Fruit fly (Drosophila melanogaster) whole organism, adult: ENCODE data around the gene Exo84.

ENCODE experiments used
- CG11617 ChIP-seq: fragments of 200-800 bp; sonication (Bioruptor generic); optimal IDR thresholded peaks from 2 replicates; lab custom pipeline; 2017; ENCODE audit warnings: mild to moderate bottlenecking, missing biosample characterization, missing genetic modification reagents, missing genetic modification characterization
- CG12768 ChIP-seq: fragments of 200-800 bp; sonication (Bioruptor generic); optimal IDR thresholded peaks from 2 replicates; lab custom pipeline; 2017; ENCODE audit warnings: missing biosample characterization, missing genetic modification characterization, mild to moderate bottlenecking, moderate library complexity, missing genetic modification reagents
- CG14711 ChIP-seq: fragments of 200-800 bp; sonication (Bioruptor generic); optimal IDR thresholded peaks from 2 replicates; lab custom pipeline; 2018; ENCODE audit warnings: missing biosample characterization, mild to moderate bottlenecking, missing genetic modification characterization, moderate library complexity
- CG1620 ChIP-seq: fragments of 200-800 bp; sonication (Bioruptor generic); optimal IDR thresholded peaks from 2 replicates; lab custom pipeline; 2016; ENCODE audit warnings: missing biosample characterization, missing genetic modification characterization
- CG33017 ChIP-seq: fragments of 200-800 bp; sonication (Bioruptor generic); optimal IDR thresholded peaks from 2 replicates; lab custom pipeline; 2018; ENCODE audit warnings: missing biosample characterization, mild to moderate bottlenecking, missing genetic modification characterization, moderate library complexity
- CG5204 ChIP-seq: fragments of 200-800 bp; sonication (Bioruptor generic); optimal IDR thresholded peaks from 2 replicates; lab custom pipeline; 2016; ENCODE audit warnings: missing biosample characterization, missing genetic modification characterization
- CG7045 ChIP-seq: fragments of 200-800 bp; sonication (Bioruptor generic); optimal IDR thresholded peaks from 2 replicates; lab custom pipeline; 2017; ENCODE audit warnings: missing biosample characterization, mild to moderate bottlenecking, missing genetic modification characterization
- CG7101 ChIP-seq: fragments of 200-800 bp; sonication (Bioruptor generic); optimal IDR thresholded peaks from 2 replicates; lab custom pipeline; 2018; ENCODE audit warnings: missing biosample characterization, mild to moderate bottlenecking, missing genetic modification characterization, moderate library complexity
- Clk ChIP-seq: fragments of 200-800 bp; sonication (Bioruptor generic); optimal IDR thresholded peaks from 2 replicates; lab custom pipeline; 2017; ENCODE audit warnings: missing biosample characterization, missing genetic modification characterization
- Crg-1 ChIP-seq: fragments of 200-800 bp; sonication (Bioruptor generic); optimal IDR thresholded peaks from 2 replicates; lab custom pipeline; 2016; ENCODE audit warnings: missing biosample characterization, missing genetic modification characterization
- Hr96 ChIP-seq: fragments of 200-800 bp; sonication (Bioruptor generic); optimal IDR thresholded peaks from 2 replicates; lab custom pipeline; 2016; ENCODE audit warnings: missing biosample characterization, missing genetic modification characterization
- Mnt ChIP-seq: fragments of 200-800 bp; sonication (Bioruptor generic); optimal IDR thresholded peaks from 2 replicates; lab custom pipeline; 2016; ENCODE audit warnings: missing biosample characterization, mild to moderate bottlenecking, missing genetic modification characterization
- bab1 ChIP-seq: fragments of 200-800 bp; sonication (Bioruptor generic); optimal IDR thresholded peaks from 3 replicates; lab custom pipeline; 2019; ENCODE audit warnings: missing biosample characterization, mild to moderate bottlenecking, missing genetic modification characterization, moderate library complexity
- cic ChIP-seq: fragments of 200-800 bp; sonication (Bioruptor generic); optimal IDR thresholded peaks from 2 replicates; lab custom pipeline; 2017; ENCODE audit warnings: missing biosample characterization, mild to moderate bottlenecking, missing genetic modification characterization, moderate library complexity
- cnc ChIP-seq, 2 experiments: fragments of >200 bp; optimal IDR thresholded peaks; 2 replicates each; lab custom pipeline; 2017
- kay ChIP-seq: fragments of 200-800 bp; sonication (Bioruptor generic); peaks from one replicate; lab custom pipeline; 2016; ENCODE audit warnings: missing biosample characterization, missing genetic modification characterization, borderline replicate concordance
- ovo ChIP-seq: fragments of 200-800 bp; sonication (Bioruptor generic); optimal IDR thresholded peaks from 2 replicates; lab custom pipeline; 2016; ENCODE audit warnings: missing biosample characterization, missing genetic modification characterization
- pad ChIP-seq: fragments of 200-800 bp; sonication (Bioruptor generic); optimal IDR thresholded peaks from 3 replicates; lab custom pipeline; 2017; ENCODE audit warnings: missing biosample characterization, missing genetic modification characterization, mild to moderate bottlenecking, moderate library complexity, missing genetic modification reagents
- tj ChIP-seq: fragments of 200-800 bp; sonication (Bioruptor generic); optimal IDR thresholded peaks from 3 replicates; lab custom pipeline; 2017; ENCODE audit warnings: missing biosample characterization, mild to moderate bottlenecking, missing genetic modification characterization, moderate library complexity
- toe ChIP-seq: fragments of 200-800 bp; sonication (Bioruptor generic); optimal IDR thresholded peaks from 2 replicates; lab custom pipeline; 2016; ENCODE audit warnings: missing biosample characterization, missing genetic modification characterization

The Exo84 gene

DNA sequence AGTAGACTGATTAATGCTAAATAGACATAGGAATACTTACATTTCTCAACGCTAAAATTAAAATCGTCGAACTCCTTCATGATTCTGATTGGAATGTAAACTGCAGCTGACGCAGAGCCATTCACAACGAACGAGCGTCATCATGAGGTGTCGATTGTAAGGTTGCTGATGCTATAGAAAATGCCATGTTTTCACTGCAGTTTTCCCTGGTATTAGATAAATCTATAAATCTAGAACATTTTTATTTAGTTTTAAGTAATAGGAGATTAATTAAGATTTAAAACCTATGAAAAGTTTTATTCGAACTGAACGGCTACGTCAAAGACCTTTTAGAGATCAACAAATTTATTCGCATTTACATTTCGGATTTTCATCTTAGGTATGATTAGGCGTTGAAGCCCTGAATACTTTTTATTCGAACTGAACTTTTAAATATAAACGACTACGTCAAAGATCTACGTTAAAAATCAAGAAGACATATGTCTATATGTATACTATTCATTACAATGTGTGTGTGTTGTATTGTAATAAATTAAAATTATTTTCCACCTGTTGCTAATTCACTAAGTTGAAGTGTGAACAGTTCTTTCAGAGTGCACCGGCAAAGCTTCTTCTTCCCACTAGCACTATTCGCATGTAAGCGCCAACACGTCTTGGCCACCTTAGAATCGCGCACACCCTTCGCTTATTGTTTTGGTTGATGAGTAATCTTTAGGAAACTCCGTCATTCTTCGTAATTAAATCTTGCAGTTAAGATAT lies at the start of gene Exo84, which contains the start of gene Vps2:
Gene Exo84, minus strand, starts transcription at position 108 of the 759 bp plus-strand sequence.
Gene Vps2, plus strand, starts transcription at position 672 of the 759 bp plus-strand sequence.
- no peak for TF ChIP-seq Hr96 (GFP tag; lab: Kevin White, UChicago)
- TF ChIP-seq ovo (GFP tag; lab: Kevin White, UChicago): peak; percentile 54
- no peak for TF ChIP-seq cnc (optimal IDR thresholded peaks at IDR 0.05; lab: Kevin White, UChicago)
- TF ChIP-seq Clk (GFP tag; lab: Kevin White, UChicago): no peak
- peak; percentile 48 for TF ChIP-seq CG7045 (GFP tag; lab: Kevin White, UChicago)
- no peak for TF ChIP-seq bab1
- TF ChIP-seq CG11617 (GFP tag; lab: Kevin White, UChicago): peak; percentile 52
- TF ChIP-seq Mnt (GFP tag; lab: Kevin White, UChicago): no peak
- peak; percentile 17 for TF ChIP-seq CG7101 (tag; lab: Kevin White, UChicago)
- peak; percentile 27 for TF ChIP-seq pad (GFP tag; lab: Kevin White, UChicago)
- no peak for TF ChIP-seq cic (GFP tag; lab: Kevin White, UChicago)
- peak; percentile 39 for TF ChIP-seq CG12768
- TF ChIP-seq tj: no peak
- TF ChIP-seq CG1620: peak; percentile 68
- peak; percentile 86 for TF ChIP-seq kay (GFP tag; lab: Kevin White, UChicago)

DNA sequence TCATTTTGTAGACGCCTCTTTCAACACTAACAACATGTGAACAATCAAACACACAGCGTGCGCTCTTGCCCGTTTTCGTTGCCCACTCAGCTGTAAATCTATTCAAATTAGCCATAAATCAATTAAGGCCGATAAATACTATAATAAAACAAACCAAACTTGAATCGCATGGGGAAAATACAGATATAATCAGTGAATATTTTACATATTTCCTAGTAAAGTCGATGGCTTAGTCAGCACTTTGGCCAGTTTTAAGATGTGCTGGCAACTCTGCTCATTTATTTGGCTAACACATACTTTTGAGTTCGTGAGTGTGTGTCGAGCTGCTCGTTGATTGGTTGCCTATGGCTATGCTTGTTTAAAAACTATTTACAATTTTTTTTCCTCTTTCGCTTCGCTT lies 47.2 kb upstream of the Exo84 start:
- TF ChIP-seq Hr96 (GFP tag; lab: Kevin White, UChicago) (no peak), kay (GFP tag; lab: Kevin White, UChicago) (peak; percentile 54), CG1620 (no peak), CG14711 (tag; lab: Kevin White, UChicago) (peak; percentile 67), bab1 (peak; percentile 18), CG12768 (no peak), tj (peak; percentile 47), Crg-1 (GFP tag; lab: Kevin White, UChicago) (no peak), Mnt (GFP tag; lab: Kevin White, UChicago) (no peak), CG11617 (GFP tag; lab: Kevin White, UChicago) (no peak)

DNA sequence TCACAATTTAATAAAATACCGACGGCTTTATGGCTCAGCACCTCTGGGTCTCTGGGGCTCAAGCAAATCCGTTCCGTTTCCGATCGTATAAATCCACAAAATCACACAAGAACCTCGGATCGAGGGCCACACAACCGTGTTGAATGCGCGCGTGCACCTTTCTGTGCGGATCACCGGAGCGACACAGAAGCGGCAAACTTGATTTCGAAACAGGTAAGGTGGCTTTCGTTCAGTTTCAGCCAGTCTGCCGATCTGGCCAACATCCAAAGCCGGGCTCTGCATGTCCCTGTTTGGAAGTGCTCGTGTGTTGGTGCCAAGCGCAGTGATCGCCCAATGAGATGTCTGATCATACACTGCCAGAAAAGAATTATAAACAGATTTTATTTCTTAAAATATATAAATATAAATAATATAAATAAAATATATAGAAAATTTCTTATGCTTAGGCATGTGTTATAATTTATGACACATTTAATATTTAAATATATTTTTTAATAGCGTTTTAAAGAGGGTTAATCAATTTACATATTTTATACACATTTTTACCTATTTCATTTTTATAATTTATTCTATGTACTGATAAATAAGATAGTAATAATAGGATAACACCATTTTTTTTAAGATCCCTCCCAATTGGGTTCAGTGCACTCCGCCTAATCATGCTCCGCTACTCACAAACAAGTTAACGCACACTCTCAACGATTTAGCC lies 46.6 kb upstream of the Exo84 start, which contains the start of gene dysf:
Gene dysf, minus strand, starts transcription at position 210 of the 709 bp plus-strand sequence.
- TF ChIP-seq CG33017 (tag; lab: Kevin White, UChicago): peak; percentile 23
- no peak for TF ChIP-seq Clk (GFP tag; lab: Kevin White, UChicago)
- no peak for TF ChIP-seq cic (GFP tag; lab: Kevin White, UChicago)
- no peak for TF ChIP-seq CG7045 (GFP tag; lab: Kevin White, UChicago)
- no peak for TF ChIP-seq tj
- no peak for TF ChIP-seq bab1
- peak; percentile 18 for TF ChIP-seq kay (GFP tag; lab: Kevin White, UChicago)
- TF ChIP-seq CG7101 (tag; lab: Kevin White, UChicago): peak; percentile 6
- TF ChIP-seq CG14711 (tag; lab: Kevin White, UChicago): no peak
- TF ChIP-seq CG1620: no peak
- TF ChIP-seq pad (GFP tag; lab: Kevin White, UChicago): no peak
- TF ChIP-seq Crg-1 (GFP tag; lab: Kevin White, UChicago): no peak
- peak; percentile 1 for TF ChIP-seq CG11617 (GFP tag; lab: Kevin White, UChicago)
- TF ChIP-seq ovo (GFP tag; lab: Kevin White, UChicago): no peak
- TF ChIP-seq Mnt (GFP tag; lab: Kevin White, UChicago): no peak

DNA sequence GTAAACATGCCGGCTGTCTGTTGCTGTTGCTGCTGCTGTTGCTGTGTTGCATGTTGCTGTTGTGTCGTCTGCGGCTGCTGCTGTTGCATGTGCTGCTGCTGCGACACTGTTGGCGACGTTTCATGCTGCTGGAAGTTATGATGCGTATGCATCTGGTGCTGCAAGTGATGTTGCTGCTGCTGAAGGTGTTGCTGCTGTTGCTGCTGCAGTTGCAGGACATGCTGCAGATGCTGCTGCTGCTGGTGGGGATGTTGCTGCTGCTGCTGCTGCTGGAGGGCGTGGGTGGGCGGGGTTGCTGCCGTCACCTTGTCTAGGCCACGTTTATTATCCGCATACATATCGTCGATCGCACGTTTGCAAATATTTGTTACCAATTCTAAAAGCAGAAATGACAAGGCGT lies 44.1 kb upstream of the Exo84 start:
- TF ChIP-seq CG11617 (GFP tag; lab: Kevin White, UChicago): no peak
- TF ChIP-seq CG33017 (tag; lab: Kevin White, UChicago): no peak
- no peak for TF ChIP-seq tj
- TF ChIP-seq pad (GFP tag; lab: Kevin White, UChicago): no peak
- TF ChIP-seq ovo (GFP tag; lab: Kevin White, UChicago): no peak
- no peak for TF ChIP-seq kay (GFP tag; lab: Kevin White, UChicago)
- TF ChIP-seq toe (GFP tag; lab: Kevin White, UChicago): no peak
- TF ChIP-seq Clk (GFP tag; lab: Kevin White, UChicago): no peak
- no peak for TF ChIP-seq CG5204 (GFP tag; lab: Kevin White, UChicago)
- TF ChIP-seq bab1: no peak
- TF ChIP-seq CG14711 (tag; lab: Kevin White, UChicago): no peak

DNA sequence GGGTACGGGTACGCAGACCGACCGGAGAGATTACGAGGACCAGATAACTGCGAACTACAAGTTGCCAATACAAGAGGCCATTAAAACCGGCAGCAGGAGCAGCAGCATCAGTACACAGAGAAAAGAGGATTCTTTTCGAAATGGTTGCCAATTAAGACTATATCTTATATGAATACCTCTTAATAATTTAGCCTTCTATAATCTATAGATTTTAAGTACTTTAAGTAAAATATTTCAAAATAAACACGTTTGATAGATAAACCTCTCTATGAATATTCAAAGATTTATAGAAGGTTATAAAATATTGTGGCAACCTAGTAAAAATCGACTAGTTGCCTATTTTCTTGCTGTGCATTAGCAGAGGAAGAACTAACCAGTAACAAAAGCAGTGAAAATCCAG lies 43.5 kb upstream of the Exo84 start:
- TF ChIP-seq tj (no peak), toe (GFP tag; lab: Kevin White, UChicago) (no peak), CG12768 (no peak), cnc (optimal IDR thresholded peaks at IDR 0.05; lab: Kevin White, UChicago) (no peak), Hr96 (GFP tag; lab: Kevin White, UChicago) (no peak), pad (GFP tag; lab: Kevin White, UChicago) (no peak), Mnt (GFP tag; lab: Kevin White, UChicago) (no peak), Crg-1 (GFP tag; lab: Kevin White, UChicago) (no peak), CG14711 (tag; lab: Kevin White, UChicago) (no peak), ovo (GFP tag; lab: Kevin White, UChicago) (no peak), CG33017 (tag; lab: Kevin White, UChicago) (no peak), CG7045 (GFP tag; lab: Kevin White, UChicago) (no peak), CG5204 (GFP tag; lab: Kevin White, UChicago) (no peak), cic (GFP tag; lab: Kevin White, UChicago) (no peak), Clk (GFP tag; lab: Kevin White, UChicago) (no peak), kay (GFP tag; lab: Kevin White, UChicago) (no peak)
